Fruit fly (Drosophila melanogaster) whole organism, embryonic: ENCODE results near the gene Exn.

ENCODE experiments used
- Atf-2 ChIP-seq: fragments of 200-800 bp; sonication (Bioruptor generic); optimal IDR thresholded peaks from 2 replicates; lab custom pipeline; 2016; ENCODE audit warnings: missing biosample characterization, missing genetic modification characterization
- Bdp1 ChIP-seq: fragments of 200-800 bp; sonication (Bioruptor generic); optimal IDR thresholded peaks from 3 replicates; lab custom pipeline; 2016; ENCODE audit warnings: missing biosample characterization, missing genetic modification characterization
- CG10267 ChIP-seq: fragments of 200-800 bp; sonication (Bioruptor generic); optimal IDR thresholded peaks from 2 replicates; lab custom pipeline; 2018; ENCODE audit warnings: missing biosample characterization, mild to moderate bottlenecking, missing genetic modification characterization, moderate library complexity
- CG11093 ChIP-seq: fragments of 200-800 bp; sonication (Bioruptor generic); IDR thresholded peaks from 3 replicates; pipeline ENCODE4 v1.3.6; 2022; ENCODE audit warnings: missing biosample characterization, missing genetic modification characterization
- CG11696 ChIP-seq: fragments of 200-800 bp; sonication (Bioruptor generic); IDR thresholded peaks from 2 replicates; pipeline ENCODE4 v1.3.6; 2022; ENCODE audit warnings: missing biosample characterization, missing genetic modification characterization
- CG12744 ChIP-seq: fragments of 200-800 bp; sonication (Bioruptor generic); optimal IDR thresholded peaks from 2 replicates; lab custom pipeline; 2016; ENCODE audit warnings: missing biosample characterization, missing genetic modification characterization
- CG15269 ChIP-seq: fragments of 200-800 bp; sonication (Bioruptor generic); optimal IDR thresholded peaks from 2 replicates; lab custom pipeline; 2018; ENCODE audit warnings: missing biosample characterization, mild to moderate bottlenecking, missing genetic modification characterization, moderate library complexity
- CG15514 ChIP-seq: fragments of 200-800 bp; sonication (Bioruptor generic); optimal IDR thresholded peaks from 3 replicates; lab custom pipeline; 2017; ENCODE audit warnings: missing biosample characterization, missing genetic modification characterization, mild to moderate bottlenecking, moderate library complexity, missing genetic modification reagents
- CG17186 ChIP-seq: fragments of 200-800 bp; sonication (Bioruptor generic); optimal IDR thresholded peaks from 3 replicates; lab custom pipeline; 2017; ENCODE audit warnings: missing biosample characterization, missing genetic modification reagents, missing genetic modification characterization
- CG17361 ChIP-seq: fragments of 200-800 bp; sonication (Bioruptor generic); IDR thresholded peaks from 3 replicates; pipeline ENCODE4 v1.3.6; 2022; ENCODE audit warnings: missing biosample characterization, missing genetic modification characterization
- CG17385 ChIP-seq: fragments of 200-800 bp; sonication (Bioruptor generic); optimal IDR thresholded peaks from 3 replicates; lab custom pipeline; 2018; ENCODE audit warnings: missing biosample characterization, mild to moderate bottlenecking, missing genetic modification characterization
- CG18262 ChIP-seq: fragments of 200-800 bp; optimal IDR thresholded peaks from 3 replicates; lab custom pipeline; 2019; ENCODE audit warnings: missing biosample characterization, mild to moderate bottlenecking, missing genetic modification characterization, moderate library complexity
- CG30403 ChIP-seq: fragments of 200-800 bp; sonication (Bioruptor generic); optimal IDR thresholded peaks from 3 replicates; lab custom pipeline; 2016; ENCODE audit warnings: missing biosample characterization, missing genetic modification characterization
- CG32532 ChIP-seq: fragments of 200-800 bp; sonication (Bioruptor generic); IDR thresholded peaks from 2 replicates; pipeline ENCODE4 v1.3.6; 2022; ENCODE audit warnings: missing biosample characterization, missing genetic modification characterization
- CG3847 ChIP-seq: fragments of 200-800 bp; sonication (Bioruptor generic); IDR thresholded peaks from 2 replicates; pipeline ENCODE4 v1.3.6; 2022; ENCODE audit warnings: missing biosample characterization, missing genetic modification characterization
- CG43689 ChIP-seq: fragments of 200-800 bp; sonication (Bioruptor generic); IDR thresholded peaks from 2 replicates; pipeline ENCODE4 v1.3.6; 2022; ENCODE audit warnings: missing biosample characterization, missing genetic modification characterization
- CG4424 ChIP-seq: fragments of 200-800 bp; sonication (Bioruptor generic); optimal IDR thresholded peaks from 3 replicates; lab custom pipeline; 2016; ENCODE audit warnings: missing biosample characterization, missing genetic modification characterization
- CG5180 ChIP-seq: fragments of 200-800 bp; sonication (Bioruptor generic); optimal IDR thresholded peaks from 3 replicates; lab custom pipeline; 2017; ENCODE audit warnings: missing biosample characterization, missing genetic modification characterization, mild to moderate bottlenecking, moderate library complexity, missing genetic modification reagents
- CG7357 ChIP-seq: fragments of 200-800 bp; sonication (Bioruptor generic); IDR thresholded peaks from 3 replicates; pipeline ENCODE4 v1.3.6; 2022; ENCODE audit warnings: missing biosample characterization, missing genetic modification characterization
- CG8290 ChIP-seq, 3 experiments: fragments of 200-800 bp; sonication (Bioruptor generic); optimal IDR thresholded peaks; 2 replicates each; lab custom pipeline; 2016 to 2019; ENCODE audit warnings: missing biosample characterization in 3 of 3, missing genetic modification characterization in 3 of 3, mild to moderate bottlenecking in 2 of 3, moderate library complexity in 1 of 3
- CG8388 ChIP-seq: fragments of 200-800 bp; sonication (Bioruptor generic); optimal IDR thresholded peaks from 2 replicates; lab custom pipeline; 2019; ENCODE audit warnings: missing biosample characterization, mild to moderate bottlenecking, missing genetic modification characterization, moderate library complexity
- CHES-1-like ChIP-seq: fragments of 200-800 bp; sonication (Bioruptor generic); optimal IDR thresholded peaks from 2 replicates; lab custom pipeline; 2016; ENCODE audit warnings: missing biosample characterization, missing genetic modification characterization
- CTCF ChIP-seq: fragments of 200-800 bp; sonication (Bioruptor generic); optimal IDR thresholded peaks from 2 replicates; lab custom pipeline; 2017; ENCODE audit warnings: missing biosample characterization, mild to moderate bottlenecking, missing genetic modification characterization, moderate library complexity
- Camta ChIP-seq: fragments of 200-800 bp; sonication (Bioruptor generic); optimal IDR thresholded peaks from 2 replicates; lab custom pipeline; 2016; ENCODE audit warnings: missing biosample characterization, missing genetic modification characterization
- Chrac-16 ChIP-seq: fragments of 200-800 bp; sonication (Bioruptor generic); optimal IDR thresholded peaks from 3 replicates; lab custom pipeline; 2016; ENCODE audit warnings: missing biosample characterization, missing genetic modification characterization
- Dfd ChIP-seq, 2 experiments: fragments of >200 bp; optimal IDR thresholded peaks; 2 replicates each; lab custom pipeline; 2017; ENCODE audit warnings: missing biosample characterization in 2 of 2, missing genetic modification characterization in 2 of 2
- Dip3 ChIP-seq: fragments of 200-800 bp; sonication (Bioruptor generic); optimal IDR thresholded peaks from 3 replicates; lab custom pipeline; 2016; ENCODE audit warnings: missing biosample characterization, missing genetic modification characterization
- HLH3B ChIP-seq: fragments of 200-800 bp; sonication (Bioruptor generic); IDR thresholded peaks from 2 replicates; pipeline ENCODE4 v1.3.6; 2022; ENCODE audit warnings: missing biosample characterization, missing genetic modification characterization
- HLHmδ ChIP-seq: fragments of 200-800 bp; sonication (Bioruptor generic); optimal IDR thresholded peaks from 2 replicates; lab custom pipeline; 2018; ENCODE audit warnings: missing biosample characterization, mild to moderate bottlenecking, missing genetic modification characterization, moderate library complexity
- Hand ChIP-seq: fragments of 200-800 bp; sonication (Bioruptor generic); optimal IDR thresholded peaks from 2 replicates; lab custom pipeline; 2017; ENCODE audit warnings: mild to moderate bottlenecking, missing biosample characterization, missing genetic modification reagents, missing genetic modification characterization
- MTF-1 ChIP-seq: fragments of 200-800 bp; sonication (Bioruptor generic); optimal IDR thresholded peaks from 2 replicates; lab custom pipeline; 2018; ENCODE audit warnings: missing biosample characterization, mild to moderate bottlenecking, missing genetic modification characterization, borderline replicate concordance
- Nf-YC ChIP-seq: fragments of 200-800 bp; optimal IDR thresholded peaks from 3 replicates; lab custom pipeline; 2019; ENCODE audit warnings: missing biosample characterization, mild to moderate bottlenecking, missing genetic modification characterization, moderate library complexity
- Scr ChIP-seq: fragments of 200-800 bp; sonication (Bioruptor generic); IDR thresholded peaks from 2 replicates; pipeline ENCODE4 v1.3.6; 2022; ENCODE audit warnings: missing biosample characterization, missing genetic modification characterization; ENCODE audit not compliant: partially characterized antibody
- Sin3A ChIP-seq: fragments of >200 bp; optimal IDR thresholded peaks from 2 replicates; lab custom pipeline; 2018
- Vsx1 ChIP-seq: fragments of 200-800 bp; sonication (Bioruptor generic); optimal IDR thresholded peaks from 2 replicates; lab custom pipeline; 2017; ENCODE audit warnings: missing biosample characterization, mild to moderate bottlenecking, missing genetic modification characterization, missing genetic modification reagents
- bbx ChIP-seq: fragments of 200-800 bp; sonication (Bioruptor generic); IDR thresholded peaks from 2 replicates; pipeline ENCODE4 v1.3.6; 2022; ENCODE audit warnings: missing biosample characterization, missing genetic modification characterization; ENCODE audit not compliant: partially characterized antibody
- btn ChIP-seq: fragments of 200-800 bp; sonication (Bioruptor generic); optimal IDR thresholded peaks from 2 replicates; lab custom pipeline; 2016; ENCODE audit warnings: missing biosample characterization, missing genetic modification characterization
- croc ChIP-seq: fragments of 200-800 bp; sonication (Bioruptor generic); conservative IDR thresholded peaks from 3 replicates; pipeline ENCODE4 v1.3.6; 2022; ENCODE audit warnings: missing biosample characterization, missing genetic modification characterization
- crol ChIP-seq: fragments of 200-800 bp; sonication (Bioruptor generic); IDR thresholded peaks from 2 replicates; pipeline ENCODE4 v1.3.6; 2022; ENCODE audit warnings: missing biosample characterization, missing genetic modification characterization
- exex ChIP-seq: fragments of 200-800 bp; sonication (Bioruptor generic); optimal IDR thresholded peaks from 4 replicates; lab custom pipeline; 2018; ENCODE audit warnings: missing biosample characterization, mild to moderate bottlenecking, missing genetic modification characterization, moderate library complexity
- gfzf ChIP-seq: fragments of 200-800 bp; sonication (Bioruptor generic); optimal IDR thresholded peaks from 2 replicates; lab custom pipeline; 2016; ENCODE audit warnings: missing biosample characterization, mild to moderate bottlenecking, missing genetic modification characterization, moderate library complexity
- knrl ChIP-seq: fragments of 200-800 bp; sonication (Bioruptor generic); IDR thresholded peaks from 3 replicates; pipeline ENCODE4 v1.3.6; 2022; ENCODE audit warnings: missing biosample characterization, missing genetic modification characterization; ENCODE audit not compliant: partially characterized antibody
- nom ChIP-seq: fragments of 200-800 bp; sonication (Bioruptor generic); optimal IDR thresholded peaks from 2 replicates; lab custom pipeline; 2017; ENCODE audit warnings: missing biosample characterization, missing genetic modification characterization, mild to moderate bottlenecking, moderate library complexity, missing genetic modification reagents
- odd ChIP-seq: fragments of 200-800 bp; sonication (Bioruptor generic); optimal IDR thresholded peaks from 2 replicates; lab custom pipeline; 2017; ENCODE audit warnings: missing biosample characterization, mild to moderate bottlenecking, missing genetic modification characterization
- sd ChIP-seq: fragments of 200-800 bp; sonication (Bioruptor generic); optimal IDR thresholded peaks from 3 replicates; lab custom pipeline; 2018; ENCODE audit warnings: missing biosample characterization, mild to moderate bottlenecking, missing genetic modification characterization, moderate library complexity
- slou ChIP-seq: fragments of 200-800 bp; sonication (Bioruptor generic); optimal IDR thresholded peaks from 3 replicates; lab custom pipeline; 2016; ENCODE audit warnings: missing biosample characterization, missing genetic modification characterization
- tio ChIP-seq: fragments of 200-800 bp; sonication (Bioruptor generic); optimal IDR thresholded peaks from 2 replicates; lab custom pipeline; 2017; ENCODE audit warnings: missing biosample characterization, missing genetic modification characterization, inconsistent platforms
- tll ChIP-seq, 2 experiments: fragments of 200-800 bp in 1 of 2; fragments of >200 bp in 1 of 2; sonication (Bioruptor generic) in 1 of 2; optimal IDR thresholded peaks; 2 replicates each; lab custom pipeline; 2017 to 2019; ENCODE audit warnings: missing biosample characterization in 2 of 2, missing genetic modification characterization in 2 of 2, mild to moderate bottlenecking in 1 of 2, moderate library complexity in 1 of 2
- twi ChIP-seq: fragments of 200-800 bp; optimal IDR thresholded peaks from 2 replicates; lab custom pipeline; 2019; ENCODE audit warnings: missing biosample characterization, mild to moderate bottlenecking, missing genetic modification characterization, moderate library complexity
- vnd ChIP-seq: fragments of 200-800 bp; sonication (Bioruptor generic); IDR thresholded peaks from 3 replicates; pipeline ENCODE4 v1.3.6; 2022; ENCODE audit warnings: missing biosample characterization, missing genetic modification characterization; ENCODE audit not compliant: partially characterized antibody
- zfh1 ChIP-seq: fragments of 200-800 bp; sonication (Bioruptor generic); IDR thresholded peaks from 3 replicates; pipeline ENCODE4 v1.3.6; 2022; ENCODE audit warnings: missing biosample characterization, missing genetic modification characterization

Exn gene

dm6 chr3L:17007041-17007471, 37.2 kb downstream of the Exn start (continued):
- TF ChIP-seq tio (GFP tag; lab: Kevin White, UChicago) = peak; percentile 5
- peak; percentile 3 for TF ChIP-seq Dip3
- no peak for TF ChIP-seq Chrac-16
- TF ChIP-seq CG7357 (GFP tag; lab: Robert Waterston, UW) = no peak
- peak; percentile 72 for TF ChIP-seq CG32532 (GFP tag; lab: Robert Waterston, UW)
- TF ChIP-seq bbx (GFP tag; lab: Robert Waterston, UW) = no peak
- no peak for TF ChIP-seq CG3847 (GFP tag; lab: Robert Waterston, UW)
- peak; percentile 31; the same call in 1 of the 2 replicates for TF ChIP-seq CG11696 (GFP tag; lab: Robert Waterston, UW)
- no peak for TF ChIP-seq CTCF
- no peak for TF ChIP-seq CG4424 (GFP tag; lab: Kevin White, UChicago)
- no peak for TF ChIP-seq Scr
- TF ChIP-seq CG8388 (GFP tag; lab: Kevin White, UChicago) = no peak
- TF ChIP-seq tll (GFP tag; optimal IDR thresholded peaks at IDR 0.05; lab: Kevin White, UChicago) = no peak
- no peak for TF ChIP-seq odd (GFP tag; lab: Kevin White, UChicago)
- TF ChIP-seq slou (GFP tag; lab: Kevin White, UChicago) = no peak
- TF ChIP-seq twi (tag; lab: Kevin White, UChicago) = no peak
- no peak for TF ChIP-seq btn (GFP tag; lab: Kevin White, UChicago)
- TF ChIP-seq CG43689 (GFP tag; lab: Robert Waterston, UW) = no peak
- TF ChIP-seq CG12744 (GFP tag; lab: Kevin White, UChicago) = no peak
- TF ChIP-seq CG17385 = no peak
- no peak for TF ChIP-seq CG5180 (GFP tag; lab: Kevin White, UChicago)
- no peak for TF ChIP-seq Hand
- no peak for TF ChIP-seq CHES-1-like
- no peak for TF ChIP-seq vnd (GFP tag; lab: Robert Waterston, UW)
- peak; percentile 39; the same call in 1 of the 3 replicates for TF ChIP-seq CG17361 (GFP tag; lab: Robert Waterston, UW)
- TF ChIP-seq crol (GFP tag; lab: Robert Waterston, UW) = peak; percentile 76
- no peak for TF ChIP-seq Bdp1 (GFP tag; lab: Kevin White, UChicago)
- no peak for TF ChIP-seq HLHmδ (GFP tag; lab: Kevin White, UChicago)
- TF ChIP-seq zfh1 (GFP tag; lab: Robert Waterston, UW) = no peak
- no peak for TF ChIP-seq sd
- TF ChIP-seq CG11093 = no peak
- TF ChIP-seq CG17186 (GFP tag; lab: Kevin White, UChicago) = no peak
- TF ChIP-seq CG18262 (tag; lab: Kevin White, UChicago) = peak; percentile 28
- peak; percentile 28 for TF ChIP-seq exex (tag; lab: Kevin White, UChicago)
- no peak for TF ChIP-seq knrl
- no peak for TF ChIP-seq Atf-2
- TF ChIP-seq CG8290 (GFP tag; optimal IDR thresholded peaks at IDR 0.05; lab: Kevin White, UChicago) = no peak
- peak in 1 of 2 experiments; percentile 56 for TF ChIP-seq CG8290 (tag; optimal IDR thresholded peaks at IDR 0.05; lab: Kevin White, UChicago)
- TF ChIP-seq CG15514 (GFP tag; lab: Kevin White, UChicago) = no peak
- TF ChIP-seq nom = peak; percentile 11
- TF ChIP-seq CG30403 (GFP tag; lab: Kevin White, UChicago) = peak; percentile 23
- peak; percentile 43 for TF ChIP-seq CG15269
- TF ChIP-seq croc (GFP tag; lab: Robert Waterston, UW) = 0 out of 3 replicates have a peak, but pooled peaks have one; percentile 13
- no peak for TF ChIP-seq Nf-YC (tag; lab: Kevin White, UChicago)
- TF ChIP-seq Vsx1 = no peak
- TF ChIP-seq HLH3B (GFP tag; lab: Robert Waterston, UW) = peak; percentile 64
- no peak for TF ChIP-seq CG10267
- no peak for TF ChIP-seq gfzf (GFP tag; lab: Kevin White, UChicago)
- TF ChIP-seq Camta (GFP tag; lab: Kevin White, UChicago) = no peak
- TF ChIP-seq Sin3A (lab: Kevin White, UChicago) = no peak
- TF ChIP-seq Dfd (GFP tag; optimal IDR thresholded peaks at IDR 0.05; lab: Kevin White, UChicago) = no peak
- no peak for TF ChIP-seq MTF-1 (GFP tag; lab: Kevin White, UChicago)
